Worm (Caenorhabditis elegans) whole organism, mixed stage, embryonic: ENCODE data around the gene B0454.6.

ENCODE experiments used
- blmp-1 ChIP-seq: fragments of 150-350 bp; optimal IDR thresholded peaks from 2 replicates; lab custom pipeline; 2014; ENCODE audit warnings: missing biosample characterization, missing genetic modification characterization
- ham-2 ChIP-seq: fragments of 200-800 bp; sonication (Bioruptor generic); optimal IDR thresholded peaks from 2 replicates; lab custom pipeline; 2018; ENCODE audit warnings: mild to moderate bottlenecking, missing genetic modification characterization, missing compliant biosample characterization
- lsy-2 ChIP-seq: fragments of 150-350 bp; optimal IDR thresholded peaks from 2 replicates; lab custom pipeline; 2014; ENCODE audit warnings: missing biosample characterization, missing genetic modification characterization
- mls-2 ChIP-seq: sonication (generic microtip); optimal IDR thresholded peaks from 2 replicates; lab custom pipeline; 2016; ENCODE audit warnings: mild to moderate bottlenecking, missing genetic modification characterization, moderate library complexity, missing compliant biosample characterization
- nhr-12 ChIP-seq: fragments of 150-350 bp; optimal IDR thresholded peaks from 2 replicates; lab custom pipeline; 2014; ENCODE audit warnings: missing biosample characterization, missing genetic modification characterization
- nhr-76 ChIP-seq: sonication (generic microtip); optimal IDR thresholded peaks from 2 replicates; lab custom pipeline; 2017; ENCODE audit warnings: missing biosample characterization, missing genetic modification characterization
- snpc-4 ChIP-seq: fragments of 150-350 bp; optimal IDR thresholded peaks from 2 replicates; lab custom pipeline; 2014; ENCODE audit warnings: missing biosample characterization, missing genetic modification characterization

DNA sequence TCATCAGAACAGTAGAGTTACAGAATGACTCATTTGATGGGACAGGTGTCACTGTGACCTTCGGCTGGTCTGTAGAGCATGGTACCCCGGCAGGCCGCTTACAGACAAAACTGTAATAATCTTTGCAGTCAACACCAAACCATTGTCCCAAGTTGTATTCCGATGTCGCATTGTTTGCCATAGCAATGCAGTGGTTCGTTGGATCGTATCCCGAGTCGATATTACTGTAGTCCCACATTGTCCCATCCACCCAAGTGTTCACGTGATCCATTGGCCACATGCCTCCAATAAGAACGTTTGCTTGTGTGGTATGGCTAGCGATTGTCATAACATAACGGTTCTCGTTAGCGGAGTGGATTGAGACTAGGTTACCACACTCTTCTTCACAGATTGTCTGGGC is 11.7 kb upstream of the B0454.6 start:
- TF ChIP-seq blmp-1 (tag; lab: Kevin White, UChicago) (no peak), ham-2 (GFP tag; lab: Kevin White, UChicago) (no peak), lsy-2 (tag; lab: Kevin White, UChicago) (no peak), mls-2 (tag; lab: Kevin White, UChicago) (no peak), nhr-76 (tag; lab: Kevin White, UChicago) (no peak), snpc-4 (tag; lab: Kevin White, UChicago) (no peak), nhr-12 (no peak)
